Worm (Caenorhabditis elegans) whole organism, midembryonic: ENCODE data around the gene vha-18.

Source experiments
- cog-1 ChIP-seq: sonication (generic microtip); optimal IDR thresholded peaks from 2 replicates; lab custom pipeline; 2016; ENCODE audit warnings: missing genetic modification characterization, missing compliant biosample characterization
- flt-1 ChIP-seq: fragments of 200-800 bp; sonication (Bioruptor generic); IDR thresholded peaks from 2 replicates; pipeline ENCODE4 v1.3.6; 2022; ENCODE audit warnings: missing genetic modification characterization, missing compliant biosample characterization
- med-1 ChIP-seq: sonication (generic microtip); optimal IDR thresholded peaks from 2 replicates; lab custom pipeline; 2017; ENCODE audit warnings: missing genetic modification characterization, mild to moderate bottlenecking, missing compliant biosample characterization, antibody characterized with exemption, missing genetic modification reagents; ENCODE audit not compliant: insufficient read depth
- ref-1 ChIP-seq: fragments of 200-800 bp; sonication (Bioruptor generic); conservative IDR thresholded peaks from 2 replicates; pipeline ENCODE4 v1.3.6; 2022; ENCODE audit warnings: missing genetic modification reagents, missing genetic modification characterization, missing compliant biosample characterization
- ztf-23 ChIP-seq: fragments of 200-800 bp; sonication (Bioruptor generic); IDR thresholded peaks from 2 replicates; pipeline ENCODE4 v1.3.6; 2022; ENCODE audit warnings: missing genetic modification reagents, missing genetic modification characterization, missing compliant biosample characterization
- ztf-29 ChIP-seq: fragments of 200-800 bp; sonication (Bioruptor generic); IDR thresholded peaks from 2 replicates; pipeline ENCODE4 v1.3.6; 2022; ENCODE audit warnings: missing genetic modification reagents, missing genetic modification characterization, missing compliant biosample characterization

- no peak for TF ChIP-seq ztf-23
- no peak for TF ChIP-seq cog-1 (tag; lab: Kevin White, UChicago)
- TF ChIP-seq med-1 (GFP tag; lab: Kevin White, UChicago) = no peak
- TF ChIP-seq ztf-29 (GFP tag; lab: Robert Waterston, UW) = no peak
- TF ChIP-seq flt-1 (GFP tag; lab: Robert Waterston, UW) = no peak
- TF ChIP-seq ref-1 (GFP tag; lab: Robert Waterston, UW) = no peak
Observed at ce11 chrV:8402392-8402791, 10.9 kb downstream of the vha-18 start, which contains the start of gene F52E1.9.
